Fruit fly (Drosophila melanogaster) whole organism, embryonic: ENCODE measurements around the gene ddbt.

Experiments
- ATbp ChIP-seq: fragments of 200-800 bp; sonication (Bioruptor generic); optimal IDR thresholded peaks from 2 replicates; lab custom pipeline; 2017; ENCODE audit warnings: missing biosample characterization, mild to moderate bottlenecking, missing genetic modification characterization, missing genetic modification reagents
- Awh ChIP-seq: fragments of 200-800 bp; sonication (Bioruptor generic); IDR thresholded peaks from 2 replicates; pipeline ENCODE4, ENCODE4 v1.3.6; 2022; ENCODE audit warnings: missing biosample characterization, missing genetic modification characterization
- CG10209 ChIP-seq: fragments of 200-800 bp; sonication (Bioruptor generic); optimal IDR thresholded peaks from 3 replicates; lab custom pipeline; 2017; ENCODE audit warnings: missing biosample characterization, mild to moderate bottlenecking, missing genetic modification characterization, missing genetic modification reagents
- CG11456 ChIP-seq: fragments of 200-800 bp; sonication (Bioruptor generic); IDR thresholded peaks from 3 replicates; pipeline ENCODE4 v1.3.6; 2022; ENCODE audit warnings: missing biosample characterization, missing genetic modification characterization
- CG11504 ChIP-seq: fragments of 200-800 bp; sonication (Bioruptor generic); optimal IDR thresholded peaks from 3 replicates; lab custom pipeline; 2019; ENCODE audit warnings: missing biosample characterization, mild to moderate bottlenecking, missing genetic modification characterization, moderate library complexity
- CG11723 ChIP-seq: fragments of 200-800 bp; sonication (Bioruptor generic); optimal IDR thresholded peaks from 2 replicates; lab custom pipeline; 2017; ENCODE audit warnings: missing biosample characterization, mild to moderate bottlenecking, missing genetic modification characterization
- CG12942 ChIP-seq: fragments of 200-800 bp; sonication (Bioruptor generic); optimal IDR thresholded peaks from 3 replicates; lab custom pipeline; 2016; ENCODE audit warnings: missing biosample characterization, missing genetic modification characterization
- CG13287 ChIP-seq: fragments of 200-800 bp; sonication (Bioruptor generic); IDR thresholded peaks from 2 replicates; pipeline ENCODE4 v1.3.6; 2022; ENCODE audit warnings: missing biosample characterization, missing genetic modification characterization; ENCODE audit not compliant: partially characterized antibody
- CG14667 ChIP-seq: fragments of 200-800 bp; sonication (Bioruptor generic); IDR thresholded peaks from 2 replicates; pipeline ENCODE4 v1.3.6; 2022; ENCODE audit warnings: missing biosample characterization, missing genetic modification characterization
- CG17829 ChIP-seq: fragments of 200-800 bp; optimal IDR thresholded peaks from 2 replicates; lab custom pipeline; 2019; ENCODE audit warnings: missing biosample characterization, mild to moderate bottlenecking, missing genetic modification characterization, moderate library complexity
- CG2116 ChIP-seq: fragments of 200-800 bp; sonication (Bioruptor generic); optimal IDR thresholded peaks from 3 replicates; lab custom pipeline; 2018; ENCODE audit warnings: missing biosample characterization, mild to moderate bottlenecking, missing genetic modification characterization
- CG2199 ChIP-seq: fragments of 200-800 bp; sonication (Bioruptor generic); IDR thresholded peaks from 3 replicates; pipeline ENCODE4 v1.3.6; 2022; ENCODE audit warnings: missing biosample characterization, missing genetic modification characterization
- CG31365 ChIP-seq: fragments of 200-800 bp; sonication (Bioruptor generic); optimal IDR thresholded peaks from 2 replicates; lab custom pipeline; 2018; ENCODE audit warnings: missing biosample characterization, mild to moderate bottlenecking, missing genetic modification characterization
- CG34224 ChIP-seq: fragments of 200-800 bp; sonication (Bioruptor generic); IDR thresholded peaks from 3 replicates; pipeline ENCODE4 v1.3.6; 2022; ENCODE audit warnings: missing biosample characterization, missing genetic modification characterization; ENCODE audit not compliant: partially characterized antibody
- CG3995 ChIP-seq: fragments of 200-800 bp; sonication (Bioruptor generic); optimal IDR thresholded peaks from 3 replicates; lab custom pipeline; 2016; ENCODE audit warnings: missing biosample characterization, missing genetic modification characterization
- CG4282 ChIP-seq: fragments of 200-800 bp; sonication (Bioruptor generic); optimal IDR thresholded peaks from 2 replicates; lab custom pipeline; 2016; ENCODE audit warnings: missing biosample characterization, missing genetic modification characterization
- CG4404 ChIP-seq: fragments of 200-800 bp; sonication (Bioruptor generic); IDR thresholded peaks from 2 replicates; pipeline ENCODE4 v1.3.6; 2022; ENCODE audit warnings: missing biosample characterization, missing genetic modification characterization
- CG4424 ChIP-seq: fragments of 200-800 bp; sonication (Bioruptor generic); optimal IDR thresholded peaks from 3 replicates; lab custom pipeline; 2016; ENCODE audit warnings: missing biosample characterization, missing genetic modification characterization
- CG4707 ChIP-seq: fragments of 200-800 bp; sonication (Bioruptor generic); optimal IDR thresholded peaks from 2 replicates; lab custom pipeline; 2018; ENCODE audit warnings: missing biosample characterization, mild to moderate bottlenecking, missing genetic modification characterization, moderate library complexity
- CG4854 ChIP-seq: fragments of 200-800 bp; sonication (Bioruptor generic); optimal IDR thresholded peaks from 2 replicates; lab custom pipeline; 2016; ENCODE audit warnings: missing biosample characterization, missing genetic modification characterization, inconsistent platforms
- CG6854 ChIP-seq: fragments of 200-800 bp; sonication (Bioruptor generic); optimal IDR thresholded peaks from 3 replicates; lab custom pipeline; 2017; ENCODE audit warnings: missing biosample characterization, mild to moderate bottlenecking, missing genetic modification characterization
- CG9215 ChIP-seq: fragments of 200-800 bp; sonication (Bioruptor generic); IDR thresholded peaks from 2 replicates; pipeline ENCODE4 v1.3.6; 2022; ENCODE audit warnings: missing biosample characterization, missing genetic modification characterization
- CG9876 ChIP-seq: fragments of 200-800 bp; sonication (Bioruptor generic); optimal IDR thresholded peaks from 2 replicates; lab custom pipeline; 2016; ENCODE audit warnings: missing biosample characterization, missing genetic modification characterization
- CkIIα-i1 ChIP-seq: fragments of 200-800 bp; sonication (Bioruptor generic); IDR thresholded peaks from 2 replicates; pipeline ENCODE4 v1.3.6; 2022; ENCODE audit warnings: missing biosample characterization, missing genetic modification characterization
- Dbx ChIP-seq: fragments of 200-800 bp; sonication (Bioruptor generic); IDR thresholded peaks from 3 replicates; pipeline ENCODE4 v1.3.6; 2022; ENCODE audit warnings: missing biosample characterization, missing genetic modification characterization
- Fer3 ChIP-seq: fragments of 200-800 bp; sonication (Bioruptor generic); optimal IDR thresholded peaks from 2 replicates; lab custom pipeline; 2018; ENCODE audit warnings: missing biosample characterization, mild to moderate bottlenecking, missing genetic modification characterization, moderate library complexity
- Hand ChIP-seq: fragments of 200-800 bp; sonication (Bioruptor generic); optimal IDR thresholded peaks from 2 replicates; lab custom pipeline; 2017; ENCODE audit warnings: mild to moderate bottlenecking, missing biosample characterization, missing genetic modification reagents, missing genetic modification characterization
- Hr3 ChIP-seq: fragments of 200-800 bp; sonication (Bioruptor generic); optimal IDR thresholded peaks from 3 replicates; lab custom pipeline; 2016; ENCODE audit warnings: missing biosample characterization, missing genetic modification characterization
- Oaz ChIP-seq: fragments of 200-800 bp; sonication (Bioruptor generic); IDR thresholded peaks from 2 replicates; pipeline ENCODE4 v1.3.6; 2022; ENCODE audit warnings: missing biosample characterization, missing genetic modification characterization
- Opbp ChIP-seq: fragments of 200-800 bp; sonication (Bioruptor generic); IDR thresholded peaks from 3 replicates; pipeline ENCODE4 v1.3.6; 2022; ENCODE audit warnings: missing biosample characterization, missing genetic modification characterization; ENCODE audit not compliant: partially characterized antibody
- Sin3A ChIP-seq: fragments of >200 bp; optimal IDR thresholded peaks from 2 replicates; lab custom pipeline; 2018
- Trl ChIP-seq, 3 experiments: fragments of >200 bp in 2 of 3; fragments of 200-800 bp in 1 of 3; sonication (Bioruptor generic) in 1 of 3; optimal IDR thresholded peaks; 2 replicates in 1 of 3; 3 replicates in 2 of 3; lab custom pipeline; 2016 to 2017; ENCODE audit warnings: missing biosample characterization in 1 of 3, missing genetic modification characterization in 1 of 3
- Xbp1 ChIP-seq: fragments of 200-800 bp; sonication (Bioruptor generic); optimal IDR thresholded peaks from 3 replicates; lab custom pipeline; 2016; ENCODE audit warnings: missing biosample characterization, mild to moderate bottlenecking, missing genetic modification characterization
- ato ChIP-seq: fragments of 200-800 bp; sonication (Bioruptor generic); IDR thresholded peaks from 2 replicates; pipeline ENCODE4 v1.3.6; 2022; ENCODE audit warnings: missing biosample characterization, missing genetic modification characterization; ENCODE audit not compliant: partially characterized antibody
- disco-r ChIP-seq: fragments of 200-800 bp; sonication (Bioruptor generic); optimal IDR thresholded peaks from 2 replicates; lab custom pipeline; 2016; ENCODE audit warnings: missing biosample characterization, missing genetic modification characterization
- lov ChIP-seq, 2 experiments: fragments of 200-800 bp in 1 of 2; fragments of >200 bp in 1 of 2; sonication (Bioruptor generic) in 1 of 2; IDR thresholded peaks in 1 of 2; optimal IDR thresholded peaks in 1 of 2; 2 replicates in 1 of 2; 3 replicates in 1 of 2; pipeline versions ENCODE4 v1.3.6 to Lab custom; 2017 to 2022; ENCODE audit warnings: missing biosample characterization in 1 of 2, missing genetic modification characterization in 1 of 2
- pb ChIP-seq: fragments of 200-800 bp; sonication (Bioruptor generic); optimal IDR thresholded peaks from 3 replicates; lab custom pipeline; 2016; ENCODE audit warnings: missing biosample characterization, missing genetic modification characterization
- prd ChIP-seq, 3 experiments: fragments of >200 bp in 2 of 3; fragments of 200-800 bp in 1 of 3; sonication (Bioruptor generic) in 1 of 3; optimal IDR thresholded peaks in 2 of 3; IDR thresholded peaks in 1 of 3; 2 replicates in 2 of 3; 3 replicates in 1 of 3; pipeline versions ENCODE4 v1.3.6 to Lab custom; 2017 to 2022; ENCODE audit warnings: missing biosample characterization in 1 of 3, missing genetic modification characterization in 1 of 3
- pum ChIP-seq: fragments of 200-800 bp; sonication (Bioruptor generic); optimal IDR thresholded peaks from 2 replicates; lab custom pipeline; 2016; ENCODE audit warnings: missing biosample characterization, missing genetic modification characterization
- row ChIP-seq: fragments of 200-800 bp; sonication (Bioruptor generic); IDR thresholded peaks from 3 replicates; pipeline ENCODE4 v1.3.6; 2022; ENCODE audit warnings: missing biosample characterization, missing genetic modification characterization
- tgo ChIP-seq: fragments of 200-800 bp; sonication (Bioruptor generic); IDR thresholded peaks from 3 replicates; pipeline ENCODE4 v1.3.6; 2022; ENCODE audit warnings: missing biosample characterization, missing genetic modification characterization
- ttk ChIP-seq: fragments of 200-800 bp; sonication (Bioruptor generic); IDR thresholded peaks from 2 replicates; pipeline ENCODE4 v2.1.2; 2022; ENCODE audit warnings: missing biosample characterization, missing genetic modification characterization
- vvl ChIP-seq: fragments of 200-800 bp; sonication (Bioruptor generic); IDR thresholded peaks from 2 replicates; pipeline ENCODE4 v1.3.6; 2022; ENCODE audit warnings: missing biosample characterization, missing genetic modification characterization
- wdn ChIP-seq: fragments of 200-800 bp; sonication (Bioruptor generic); IDR thresholded peaks from 2 replicates; pipeline ENCODE4 v1.3.6; 2022; ENCODE audit warnings: missing biosample characterization, missing genetic modification characterization
- wek ChIP-seq: fragments of 200-800 bp; sonication (Bioruptor generic); optimal IDR thresholded peaks from 3 replicates; lab custom pipeline; 2018; ENCODE audit warnings: missing biosample characterization, mild to moderate bottlenecking, missing genetic modification characterization, moderate library complexity
- zfh2 ChIP-seq: fragments of 200-800 bp; sonication (Bioruptor generic); optimal IDR thresholded peaks from 2 replicates; lab custom pipeline; 2016; ENCODE audit warnings: missing biosample characterization, missing genetic modification characterization

The ddbt gene

dm6 chr3L:343316-343715 lies 26.4 kb downstream of the ddbt start:
- TF ChIP-seq Fer3 (tag; lab: Kevin White, UChicago) (no peak), CG11504 (tag; lab: Kevin White, UChicago) (no peak), pb (no peak), ttk (no peak), CG9876 (GFP tag; lab: Kevin White, UChicago) (no peak), tgo (GFP tag; lab: Robert Waterston, UW) (no peak), lov (optimal IDR thresholded peaks at IDR 0.05; lab: Kevin White, UChicago) (no peak), lov (GFP tag; IDR thresholded peaks at IDR 0.05; lab: Robert Waterston, UW) (no peak)

- no peak for TF ChIP-seq CG4282 (GFP tag; lab: Kevin White, UChicago)
- TF ChIP-seq CG31365 (tag; lab: Kevin White, UChicago) = no peak
- peak; percentile 95 for TF ChIP-seq Sin3A (lab: Kevin White, UChicago)
- TF ChIP-seq CG4854 (GFP tag; lab: Kevin White, UChicago) = peak; percentile 48
- TF ChIP-seq CG2199 = no peak
- TF ChIP-seq CG6854 (GFP tag; lab: Kevin White, UChicago) = no peak
- peak; percentile 55 for TF ChIP-seq Xbp1 (GFP tag; lab: Kevin White, UChicago)
- TF ChIP-seq CG4404 = no peak
- TF ChIP-seq ato (GFP tag; lab: Robert Waterston, UW) = peak; percentile 95
- peak; percentile 48; the same call in 1 of the 3 replicates for TF ChIP-seq CG11456 (GFP tag; lab: Robert Waterston, UW)
- peak; percentile 98 for TF ChIP-seq CG34224 (GFP tag; lab: Robert Waterston, UW)
- TF ChIP-seq pum (GFP tag; lab: Kevin White, UChicago) = peak; percentile 35
- TF ChIP-seq row = peak; percentile 87
- peak; percentile 38 for TF ChIP-seq CG4424 (GFP tag; lab: Kevin White, UChicago)
- peak; percentile 51 for TF ChIP-seq vvl
- TF ChIP-seq Oaz (GFP tag; lab: Robert Waterston, UW) = no peak
- TF ChIP-seq disco-r (GFP tag; lab: Kevin White, UChicago) = no peak
- TF ChIP-seq CG10209 (GFP tag; lab: Kevin White, UChicago) = no peak
- TF ChIP-seq CG17829 (tag; lab: Kevin White, UChicago) = peak; percentile 48
- peak; percentile 96 for TF ChIP-seq Opbp (GFP tag; lab: Robert Waterston, UW)
- no peak for TF ChIP-seq Hr3 (GFP tag; lab: Kevin White, UChicago)
- peak; percentile 54 for TF ChIP-seq CG3995 (GFP tag; lab: Kevin White, UChicago)
- no peak for TF ChIP-seq CkIIα-i1 (GFP tag; lab: Robert Waterston, UW)
- no peak; the same call in 1 of the 2 replicates for TF ChIP-seq CG9215
- TF ChIP-seq CG13287 (GFP tag; lab: Robert Waterston, UW) = peak; percentile 99
- peak; percentile 54; the same call in 1 of the 3 replicates for TF ChIP-seq Dbx (GFP tag; lab: Robert Waterston, UW)
- no peak for TF ChIP-seq CG12942
- TF ChIP-seq ATbp (GFP tag; lab: Kevin White, UChicago) = no peak
- TF ChIP-seq Awh = no peak
- TF ChIP-seq zfh2 (GFP tag; lab: Kevin White, UChicago) = peak; percentile 26
- no peak for TF ChIP-seq prd (optimal IDR thresholded peaks at IDR 0.05; lab: Kevin White, UChicago)
- peak; percentile 63 for TF ChIP-seq prd (GFP tag; IDR thresholded peaks at IDR 0.05; lab: Robert Waterston, UW)
- TF ChIP-seq wdn (GFP tag; lab: Robert Waterston, UW) = no peak
- TF ChIP-seq CG4707 = no peak
- no peak for TF ChIP-seq wek
- no peak for TF ChIP-seq CG11723
- TF ChIP-seq CG14667 (GFP tag; lab: Robert Waterston, UW) = no peak
- no peak for TF ChIP-seq Hand (GFP tag; lab: Kevin White, UChicago)
- TF ChIP-seq CG2116 (GFP tag; lab: Kevin White, UChicago) = peak; percentile 94
- no peak for TF ChIP-seq Trl (optimal IDR thresholded peaks at IDR 0.05; lab: Kevin White, UChicago)
- TF ChIP-seq Trl (GFP tag; optimal IDR thresholded peaks at IDR 0.05; lab: Kevin White, UChicago) = peak; percentile 24
These were observed 30.1 kb downstream of the ddbt start, which contains the start of gene mth for dm6 chr3L:346656-347640. TSS of gene mth (minus strand) at chr3L:346957.
